Worm (Caenorhabditis elegans) whole organism, mixed stage, embryonic: Measurements from ENCODE around the gene rpoa-12.

Source experiments
- lin-13 ChIP-seq: fragments of 150-350 bp; optimal IDR thresholded peaks from 2 replicates; lab custom pipeline; 2014; ENCODE audit warnings: missing biosample characterization, missing genetic modification characterization
- lin-32 ChIP-seq: fragments of 200-800 bp; sonication (Bioruptor generic); optimal IDR thresholded peaks from 2 replicates; lab custom pipeline; 2018; ENCODE audit warnings: mild to moderate bottlenecking, missing genetic modification characterization, missing compliant biosample characterization
- lsy-2 ChIP-seq: fragments of 150-350 bp; optimal IDR thresholded peaks from 2 replicates; lab custom pipeline; 2014; ENCODE audit warnings: missing biosample characterization, missing genetic modification characterization
- mls-2 ChIP-seq: sonication (generic microtip); optimal IDR thresholded peaks from 2 replicates; lab custom pipeline; 2016; ENCODE audit warnings: mild to moderate bottlenecking, missing genetic modification characterization, moderate library complexity, missing compliant biosample characterization
- sptf-1 ChIP-seq: sonication (generic microtip); optimal IDR thresholded peaks from 2 replicates; lab custom pipeline; 2017; ENCODE audit warnings: mild to moderate bottlenecking, missing genetic modification characterization, moderate library complexity, missing compliant biosample characterization
- unc-62 ChIP-seq: fragments of 150-350 bp; optimal IDR thresholded peaks from 2 replicates; lab custom pipeline; 2014; ENCODE audit warnings: missing biosample characterization, missing genetic modification reagents, missing genetic modification characterization

DNA sequence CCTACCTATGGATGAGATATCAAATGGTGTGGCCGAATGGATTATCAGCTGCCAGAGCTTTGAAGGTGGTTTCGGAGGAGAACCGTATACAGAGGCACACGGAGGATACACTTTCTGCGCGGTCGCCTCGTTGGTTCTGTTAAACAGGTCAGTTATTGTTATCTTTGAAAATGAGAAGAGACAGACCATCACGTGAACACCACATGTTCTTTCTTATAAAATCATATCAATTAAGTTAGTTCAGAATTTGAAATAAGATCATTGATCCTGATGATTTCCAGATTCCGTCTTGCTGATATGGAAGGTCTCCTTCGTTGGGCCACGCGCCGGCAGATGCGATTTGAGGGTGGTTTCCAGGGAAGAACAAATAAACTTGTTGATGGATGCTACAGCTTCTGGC is 25.6 kb upstream of the rpoa-12 start:
- no peak for TF ChIP-seq lin-32 (GFP tag; lab: Kevin White, UChicago)
- no peak for TF ChIP-seq lin-13 (tag; lab: Kevin White, UChicago)
- TF ChIP-seq unc-62 (GFP tag; lab: Kevin White, UChicago): no peak
- no peak for TF ChIP-seq sptf-1 (tag; lab: Kevin White, UChicago)
- TF ChIP-seq mls-2 (tag; lab: Kevin White, UChicago): no peak
- TF ChIP-seq lsy-2: no peak
